Fruit fly (Drosophila melanogaster) whole organism, wandering third instar larva: ENCODE measurements around the gene Nepl16.

Experiments used
- Abd-B ChIP-seq: fragments of >200 bp; optimal IDR thresholded peaks from 2 replicates; lab custom pipeline; 2017; ENCODE audit warnings: missing biosample characterization, missing genetic modification characterization
- CG32264 ChIP-seq: fragments of 200-800 bp; sonication (Bioruptor generic); optimal IDR thresholded peaks from 2 replicates; lab custom pipeline; 2016; ENCODE audit warnings: missing biosample characterization, missing genetic modification characterization
- Jra ChIP-seq: sonication (Bioruptor generic); optimal IDR thresholded peaks from 2 replicates; lab custom pipeline; 2016; ENCODE audit warnings: missing biosample characterization, missing genetic modification characterization
- Mio ChIP-seq: sonication (Bioruptor generic); optimal IDR thresholded peaks from 2 replicates; lab custom pipeline; 2016; ENCODE audit warnings: missing biosample characterization, missing genetic modification characterization
- OdsH ChIP-seq: fragments of 200-800 bp; sonication (Bioruptor generic); optimal IDR thresholded peaks from 2 replicates; lab custom pipeline; 2016; ENCODE audit warnings: missing biosample characterization, mild to moderate bottlenecking, missing genetic modification characterization
- dmrt93B ChIP-seq: fragments of 200-800 bp; sonication (Bioruptor generic); optimal IDR thresholded peaks from 2 replicates; lab custom pipeline; 2018; ENCODE audit warnings: missing biosample characterization, mild to moderate bottlenecking, missing genetic modification characterization
- jim ChIP-seq: fragments of 175-275, 200-325 bp; sonication (Bioruptor generic); optimal IDR thresholded peaks from 2 replicates; lab custom pipeline; 2016; ENCODE audit warnings: missing biosample characterization, mild to moderate bottlenecking, missing genetic modification characterization
- pan ChIP-seq: fragments of >200 bp; optimal IDR thresholded peaks from 2 replicates; lab custom pipeline; 2017
- psq ChIP-seq: fragments of 200-800 bp; sonication (Bioruptor generic); optimal IDR thresholded peaks from 3 replicates; lab custom pipeline; 2017; ENCODE audit warnings: missing biosample characterization, mild to moderate bottlenecking, missing genetic modification characterization, moderate library complexity
- usp ChIP-seq: fragments of >200 bp; optimal IDR thresholded peaks from 2 replicates; lab custom pipeline; 2017; ENCODE audit warnings: missing biosample characterization, missing genetic modification characterization

dm6 chr3R:25070871-25071270 lies 41.4 kb downstream of the Nepl16 start, which contains the start of gene CG11836:
- TF ChIP-seq Abd-B (GFP tag; lab: Kevin White, UChicago) = no peak
- TF ChIP-seq CG32264 (GFP tag; lab: Kevin White, UChicago) = no peak
- TF ChIP-seq Jra (GFP tag; lab: Kevin White, UChicago) = no peak
- no peak for TF ChIP-seq OdsH
- TF ChIP-seq psq = no peak
- TF ChIP-seq Mio (GFP tag; lab: Kevin White, UChicago) = no peak
- no peak for TF ChIP-seq jim
- no peak for TF ChIP-seq usp
- TF ChIP-seq pan (lab: Kevin White, UChicago) = no peak
- no peak for TF ChIP-seq dmrt93B (GFP tag; lab: Kevin White, UChicago)
